Fruit fly (Drosophila melanogaster) whole organism, embryonic: ENCODE measurements around the gene mEFG1.

Experiments used
- Abd-B ChIP-seq: fragments of 200-800 bp; sonication (Bioruptor generic); optimal IDR thresholded peaks from 2 replicates; lab custom pipeline; 2018; ENCODE audit warnings: missing biosample characterization, mild to moderate bottlenecking, missing genetic modification characterization, moderate library complexity
- Atf6 ChIP-seq: fragments of 200-800 bp; sonication (Bioruptor generic); IDR thresholded peaks from 2 replicates; pipeline ENCODE4 v1.3.6; 2022; ENCODE audit warnings: missing biosample characterization, missing genetic modification characterization
- Blimp-1 ChIP-seq: fragments of 200-800 bp; sonication (Bioruptor generic); optimal IDR thresholded peaks from 3 replicates; lab custom pipeline; 2018; ENCODE audit warnings: missing biosample characterization, missing genetic modification characterization, mild to moderate bottlenecking, moderate library complexity, missing genetic modification reagents
- C15 ChIP-seq: fragments of 200-800 bp; sonication (Bioruptor generic); IDR thresholded peaks from 3 replicates; pipeline ENCODE4 v1.3.6; 2022; ENCODE audit warnings: missing biosample characterization, missing genetic modification characterization
- CG10654 ChIP-seq: fragments of 200-800 bp; sonication (Bioruptor generic); optimal IDR thresholded peaks from 2 replicates; lab custom pipeline; 2016; ENCODE audit warnings: missing biosample characterization, missing genetic modification characterization
- CG15601 ChIP-seq: fragments of 200-800 bp; sonication (Bioruptor generic); optimal IDR thresholded peaks from 3 replicates; lab custom pipeline; 2019; ENCODE audit warnings: missing biosample characterization, mild to moderate bottlenecking, missing genetic modification characterization, moderate library complexity
- CG16779 ChIP-seq: fragments of 200-800 bp; sonication (Bioruptor generic); IDR thresholded peaks from 2 replicates; pipeline ENCODE4 v1.3.6; 2022; ENCODE audit warnings: missing biosample characterization, missing genetic modification characterization
- CG17186 ChIP-seq: fragments of 200-800 bp; sonication (Bioruptor generic); optimal IDR thresholded peaks from 3 replicates; lab custom pipeline; 2017; ENCODE audit warnings: missing biosample characterization, missing genetic modification reagents, missing genetic modification characterization
- CG17829 ChIP-seq: fragments of 200-800 bp; optimal IDR thresholded peaks from 2 replicates; lab custom pipeline; 2019; ENCODE audit warnings: missing biosample characterization, mild to moderate bottlenecking, missing genetic modification characterization, moderate library complexity
- CG2712 ChIP-seq: fragments of 200-800 bp; optimal IDR thresholded peaks from 3 replicates; lab custom pipeline; 2019; ENCODE audit warnings: missing biosample characterization, mild to moderate bottlenecking, missing genetic modification characterization, moderate library complexity
- CG2875 ChIP-seq: fragments of 200-800 bp; sonication (Bioruptor generic); optimal IDR thresholded peaks from 2 replicates; lab custom pipeline; 2017; ENCODE audit warnings: missing biosample characterization, mild to moderate bottlenecking, missing genetic modification characterization, missing genetic modification reagents
- CG31365 ChIP-seq: fragments of 200-800 bp; sonication (Bioruptor generic); optimal IDR thresholded peaks from 2 replicates; lab custom pipeline; 2018; ENCODE audit warnings: missing biosample characterization, mild to moderate bottlenecking, missing genetic modification characterization
- CG31441 ChIP-seq: fragments of 200-800 bp; sonication (Bioruptor generic); IDR thresholded peaks from 2 replicates; pipeline ENCODE4 v1.3.6; 2022; ENCODE audit warnings: missing biosample characterization, missing genetic modification characterization
- CG32532 ChIP-seq: fragments of 200-800 bp; sonication (Bioruptor generic); IDR thresholded peaks from 2 replicates; pipeline ENCODE4 v1.3.6; 2022; ENCODE audit warnings: missing biosample characterization, missing genetic modification characterization
- CG34224 ChIP-seq: fragments of 200-800 bp; sonication (Bioruptor generic); IDR thresholded peaks from 3 replicates; pipeline ENCODE4 v1.3.6; 2022; ENCODE audit warnings: missing biosample characterization, missing genetic modification characterization; ENCODE audit not compliant: partially characterized antibody
- CG42726 ChIP-seq: fragments of 200-800 bp; sonication (Bioruptor generic); IDR thresholded peaks from 2 replicates; pipeline ENCODE4 v1.3.6; 2022; ENCODE audit warnings: missing biosample characterization, missing genetic modification characterization; ENCODE audit not compliant: partially characterized antibody
- CG4404 ChIP-seq: fragments of 200-800 bp; sonication (Bioruptor generic); IDR thresholded peaks from 2 replicates; pipeline ENCODE4 v1.3.6; 2022; ENCODE audit warnings: missing biosample characterization, missing genetic modification characterization
- CG4707 ChIP-seq: fragments of 200-800 bp; sonication (Bioruptor generic); optimal IDR thresholded peaks from 2 replicates; lab custom pipeline; 2018; ENCODE audit warnings: missing biosample characterization, mild to moderate bottlenecking, missing genetic modification characterization, moderate library complexity
- CG7556 ChIP-seq: fragments of 200-800 bp; sonication (Bioruptor generic); optimal IDR thresholded peaks from 2 replicates; lab custom pipeline; 2017; ENCODE audit warnings: missing biosample characterization, mild to moderate bottlenecking, missing genetic modification characterization
- CG7839 ChIP-seq: fragments of 200-800 bp; sonication (Bioruptor generic); optimal IDR thresholded peaks from 3 replicates; lab custom pipeline; 2018; ENCODE audit warnings: missing biosample characterization, mild to moderate bottlenecking, missing genetic modification characterization, moderate library complexity
- CG7928 ChIP-seq: fragments of 200-800 bp; sonication (Bioruptor generic); optimal IDR thresholded peaks from 2 replicates; lab custom pipeline; 2017; ENCODE audit warnings: missing biosample characterization, mild to moderate bottlenecking, missing genetic modification characterization
- CG8089 ChIP-seq: fragments of 200-800 bp; sonication (Bioruptor generic); optimal IDR thresholded peaks from 3 replicates; lab custom pipeline; 2016; ENCODE audit warnings: missing biosample characterization, missing genetic modification characterization
- CG8290 ChIP-seq, 3 experiments: fragments of 200-800 bp; sonication (Bioruptor generic); optimal IDR thresholded peaks; 2 replicates each; lab custom pipeline; 2016 to 2019; ENCODE audit warnings: missing biosample characterization in 3 of 3, missing genetic modification characterization in 3 of 3, mild to moderate bottlenecking in 2 of 3, moderate library complexity in 1 of 3
- CG8359 ChIP-seq: fragments of 200-800 bp; sonication (Bioruptor generic); optimal IDR thresholded peaks from 2 replicates; lab custom pipeline; 2017; ENCODE audit warnings: missing biosample characterization, mild to moderate bottlenecking, missing genetic modification characterization, borderline replicate concordance
- CG8944 ChIP-seq: fragments of 200-800 bp; sonication (Bioruptor generic); optimal IDR thresholded peaks from 3 replicates; lab custom pipeline; 2016; ENCODE audit warnings: missing biosample characterization, missing genetic modification characterization
- Dp ChIP-seq: fragments of 200-800 bp; sonication (Bioruptor generic); optimal IDR thresholded peaks from 2 replicates; lab custom pipeline; 2018; ENCODE audit warnings: missing biosample characterization, mild to moderate bottlenecking, missing genetic modification characterization, moderate library complexity
- H15 ChIP-seq: fragments of 200-800 bp; sonication (Bioruptor generic); IDR thresholded peaks from 3 replicates; pipeline ENCODE4 v1.3.6; 2022; ENCODE audit warnings: missing biosample characterization, missing genetic modification characterization
- HHEX ChIP-seq: fragments of 200-800 bp; sonication (Bioruptor generic); optimal IDR thresholded peaks from 3 replicates; lab custom pipeline; 2017; ENCODE audit warnings: missing biosample characterization, mild to moderate bottlenecking, missing genetic modification characterization, missing genetic modification reagents
- Hr39 ChIP-seq: fragments of >200 bp; optimal IDR thresholded peaks from 2 replicates; lab custom pipeline; 2017
- Jarid2 ChIP-seq: fragments of 200-800 bp; sonication (Bioruptor generic); optimal IDR thresholded peaks from 3 replicates; lab custom pipeline; 2017; ENCODE audit warnings: mild to moderate bottlenecking, missing biosample characterization, missing genetic modification reagents, missing genetic modification characterization
- MESR4 ChIP-seq: fragments of 200-800 bp; sonication (Bioruptor generic); optimal IDR thresholded peaks from 2 replicates; lab custom pipeline; 2018; ENCODE audit warnings: missing biosample characterization, mild to moderate bottlenecking, missing genetic modification characterization, moderate library complexity
- Med ChIP-seq: fragments of 200-800 bp; sonication (Bioruptor generic); peaks from one replicate; lab custom pipeline; 2016; ENCODE audit warnings: missing biosample characterization, missing genetic modification characterization, mild to moderate bottlenecking, inconsistent platforms, moderate library complexity
- NC2β ChIP-seq: fragments of 200-800 bp; sonication (Bioruptor generic); optimal IDR thresholded peaks from 2 replicates; lab custom pipeline; 2016; ENCODE audit warnings: missing biosample characterization, missing genetic modification characterization
- Nf-YA ChIP-seq: fragments of 200-800 bp; sonication (Bioruptor generic); IDR thresholded peaks from 2 replicates; pipeline ENCODE4 v1.3.6; 2022; ENCODE audit warnings: missing biosample characterization, missing genetic modification characterization
- Sry-δ ChIP-seq: fragments of 200-800 bp; sonication (Bioruptor generic); optimal IDR thresholded peaks from 2 replicates; lab custom pipeline; 2016; ENCODE audit warnings: missing biosample characterization, missing genetic modification characterization
- bcd ChIP-seq: fragments of 200-800 bp; sonication (Bioruptor generic); optimal IDR thresholded peaks from 2 replicates; lab custom pipeline; 2017; ENCODE audit warnings: missing biosample characterization, mild to moderate bottlenecking, missing genetic modification characterization
- cas ChIP-seq: fragments of 200-800 bp; sonication (Bioruptor generic); IDR thresholded peaks from 2 replicates; pipeline ENCODE4 v1.3.6; 2022; ENCODE audit warnings: missing biosample characterization, missing genetic modification characterization
- chinmo ChIP-seq: fragments of 200-800 bp; sonication (Bioruptor generic); IDR thresholded peaks from 4 replicates; pipeline ENCODE4 v1.3.6; 2022; ENCODE audit warnings: missing biosample characterization, missing genetic modification characterization; ENCODE audit not compliant: partially characterized antibody
- dysf ChIP-seq: fragments of 200-800 bp; sonication (Bioruptor generic); IDR thresholded peaks from 3 replicates; pipeline ENCODE4 v1.3.6; 2022; ENCODE audit warnings: missing biosample characterization, missing genetic modification characterization
- grn ChIP-seq: fragments of 200-800 bp; sonication (Bioruptor generic); optimal IDR thresholded peaks from 3 replicates; lab custom pipeline; 2017; ENCODE audit warnings: missing biosample characterization, missing genetic modification characterization
- gro ChIP-seq: fragments of 200-800 bp; sonication (Bioruptor generic); optimal IDR thresholded peaks from 2 replicates; lab custom pipeline; 2016; ENCODE audit warnings: missing biosample characterization, missing genetic modification characterization
- gt ChIP-seq: fragments of 200-800 bp; sonication (Bioruptor generic); IDR thresholded peaks from 2 replicates; pipeline ENCODE4 v1.3.6; 2022; ENCODE audit warnings: missing biosample characterization, missing genetic modification characterization
- hbn ChIP-seq: fragments of 200-800 bp; sonication (Bioruptor generic); IDR thresholded peaks from 2 replicates; pipeline ENCODE4 v1.3.6; 2022; ENCODE audit warnings: missing biosample characterization, missing genetic modification characterization; ENCODE audit not compliant: partially characterized antibody
- lilli ChIP-seq: fragments of 200-800 bp; sonication (Bioruptor generic); optimal IDR thresholded peaks from 3 replicates; lab custom pipeline; 2016; ENCODE audit warnings: missing biosample characterization, missing genetic modification characterization
- luna ChIP-seq: fragments of 200-800 bp; sonication (Bioruptor generic); optimal IDR thresholded peaks from 2 replicates; lab custom pipeline; 2016; ENCODE audit warnings: missing biosample characterization, missing genetic modification characterization
- rib ChIP-seq: fragments of 200-800 bp; sonication (Bioruptor generic); IDR thresholded peaks from 2 replicates; pipeline ENCODE4 v1.3.6; 2022; ENCODE audit warnings: missing biosample characterization, missing genetic modification characterization
- sim ChIP-seq: fragments of 200-800 bp; sonication (Bioruptor generic); IDR thresholded peaks from 2 replicates; pipeline ENCODE4 v1.3.6; 2022; ENCODE audit warnings: missing biosample characterization, missing genetic modification characterization
- sug ChIP-seq: fragments of 200-800 bp; optimal IDR thresholded peaks from 2 replicates; lab custom pipeline; 2019; ENCODE audit warnings: missing biosample characterization, mild to moderate bottlenecking, missing genetic modification characterization, moderate library complexity

mEFG1 gene

DNA sequence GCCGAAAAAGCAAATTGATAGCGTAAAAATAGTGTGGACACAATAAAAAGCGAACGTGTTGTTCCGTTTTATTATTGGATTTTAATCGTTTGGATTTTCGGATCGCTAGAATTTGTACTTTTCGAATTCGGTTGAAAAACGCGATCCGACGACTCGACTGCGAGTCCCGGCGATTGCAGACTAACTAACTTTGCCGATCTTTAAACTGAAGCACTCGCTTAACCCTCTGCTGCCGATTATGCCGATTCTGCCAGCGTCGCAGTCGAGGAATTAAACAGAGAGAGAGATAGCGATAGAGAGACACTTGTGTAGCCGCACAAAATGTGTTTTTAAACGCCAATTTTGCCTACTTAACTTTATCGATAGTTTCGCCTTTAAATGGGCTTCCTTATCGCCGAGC lies 17.4 kb upstream of the mEFG1 start (continued):
- TF ChIP-seq Blimp-1 (no peak), Med (GFP tag; lab: Kevin White, UChicago) (peak; percentile 62), MESR4 (GFP tag; lab: Kevin White, UChicago) (no peak), CG16779 (GFP tag; lab: Robert Waterston, UW) (no peak), luna (no peak), CG42726 (GFP tag; lab: Robert Waterston, UW) (0 out of 2 replicates have a peak, but pooled peaks have one; percentile 17), Atf6 (0 out of 2 replicates have a peak, but pooled peaks have one; percentile 30), Nf-YA (GFP tag; lab: Robert Waterston, UW) (no peak), CG4404 (GFP tag; lab: Robert Waterston, UW) (no peak), Jarid2 (GFP tag; lab: Kevin White, UChicago) (peak; percentile 52), CG7839 (no peak), CG4707 (GFP tag; lab: Kevin White, UChicago) (no peak), CG2712 (tag; lab: Kevin White, UChicago) (no peak), dysf (GFP tag; lab: Robert Waterston, UW) (no peak), Dp (no peak), Abd-B (GFP tag; lab: Kevin White, UChicago) (no peak), hbn (GFP tag; lab: Robert Waterston, UW) (no peak), cas (GFP tag; lab: Robert Waterston, UW) (no peak), NC2β (no peak), grn (GFP tag; lab: Kevin White, UChicago) (peak; percentile 76), bcd (GFP tag; lab: Kevin White, UChicago) (no peak), CG8290 (GFP tag; optimal IDR thresholded peaks at IDR 0.05; lab: Kevin White, UChicago) (no peak), CG8290 (tag; optimal IDR thresholded peaks at IDR 0.05; lab: Kevin White, UChicago) (peak in 1 of 2 experiments; percentile 3), CG8944 (no peak), HHEX (no peak), Sry-δ (GFP tag; lab: Kevin White, UChicago) (no peak), CG32532 (GFP tag; lab: Robert Waterston, UW) (peak; percentile 12; the same call in 1 of the 2 replicates), CG15601 (tag; lab: Kevin White, UChicago) (no peak), CG7556 (GFP tag; lab: Kevin White, UChicago) (no peak), H15 (GFP tag; lab: Robert Waterston, UW) (no peak), CG17829 (tag; lab: Kevin White, UChicago) (no peak), CG2875 (GFP tag; lab: Kevin White, UChicago) (no peak), chinmo (peak; percentile 75; the same call in 3 of the 4 replicates), sug (peak; percentile 71), C15 (GFP tag; lab: Robert Waterston, UW) (no peak), gro (GFP tag; lab: Kevin White, UChicago) (peak; percentile 52), rib (GFP tag; lab: Robert Waterston, UW) (peak; percentile 17; the same call in 1 of the 2 replicates), CG10654 (GFP tag; lab: Kevin White, UChicago) (no peak), CG8359 (GFP tag; lab: Kevin White, UChicago) (no peak), CG31441 (GFP tag; lab: Robert Waterston, UW) (no peak), sim (GFP tag; lab: Robert Waterston, UW) (no peak), CG7928 (no peak), CG8089 (GFP tag; lab: Kevin White, UChicago) (no peak), CG17186 (GFP tag; lab: Kevin White, UChicago) (no peak), Hr39 (lab: Kevin White, UChicago) (no peak), CG31365 (tag; lab: Kevin White, UChicago) (no peak), CG34224 (GFP tag; lab: Robert Waterston, UW) (no peak), gt (no peak), lilli (GFP tag; lab: Kevin White, UChicago) (no peak)
